Worm (Caenorhabditis elegans) whole organism, young adult: ENCODE measurements around the gene svh-5.

ENCODE experiments used
- B0261.1 ChIP-seq: sonication (generic microtip); optimal IDR thresholded peaks from 2 replicates; lab custom pipeline; 2016; ENCODE audit warnings: mild to moderate bottlenecking, missing genetic modification characterization, moderate library complexity, missing compliant biosample characterization
- C17E4.6 ChIP-seq: fragments of 200-800 bp; sonication (Bioruptor generic); IDR thresholded peaks from 2 replicates; pipeline ENCODE4 v1.3.6; 2022; ENCODE audit warnings: missing genetic modification reagents, missing genetic modification characterization, missing compliant biosample characterization
- F22D6.2 ChIP-seq: sonication (generic microtip); optimal IDR thresholded peaks from 2 replicates; lab custom pipeline; 2016; ENCODE audit warnings: mild to moderate bottlenecking, missing genetic modification characterization, missing compliant biosample characterization
- F52B5.7 ChIP-seq: sonication (generic microtip); optimal IDR thresholded peaks from 2 replicates; lab custom pipeline; 2016; ENCODE audit warnings: mild to moderate bottlenecking, missing genetic modification characterization, missing compliant biosample characterization
- F55B11.4 ChIP-seq: sonication (generic microtip); optimal IDR thresholded peaks from 2 replicates; lab custom pipeline; 2016; ENCODE audit warnings: missing compliant biosample characterization, missing genetic modification characterization, borderline replicate concordance; ENCODE audit not compliant: insufficient read depth
- K12H6.12 ChIP-seq: fragments of 200-800 bp; sonication (Bioruptor generic); optimal IDR thresholded peaks from 2 replicates; lab custom pipeline; 2018; ENCODE audit warnings: mild to moderate bottlenecking, missing genetic modification characterization, missing compliant biosample characterization
- T26A5.8 ChIP-seq: sonication (generic microtip); optimal IDR thresholded peaks from 2 replicates; lab custom pipeline; 2016; ENCODE audit warnings: missing genetic modification characterization, missing compliant biosample characterization
- Y53F4B.3 ChIP-seq: fragments of 200-800 bp; sonication (Bioruptor generic); IDR thresholded peaks from 2 replicates; pipeline ENCODE4 v1.3.6; 2022; ENCODE audit warnings: missing genetic modification reagents, missing genetic modification characterization, missing compliant biosample characterization
- Y79H2A.3 ChIP-seq: fragments of 200-800 bp; sonication (Bioruptor generic); conservative IDR thresholded peaks from 2 replicates; pipeline ENCODE4 v1.3.6; 2022; ENCODE audit warnings: missing genetic modification reagents, missing genetic modification characterization, missing compliant biosample characterization
- Y95B8A.8 ChIP-seq: fragments of 200-800 bp; sonication (Bioruptor generic); IDR thresholded peaks from 2 replicates; pipeline ENCODE4 v1.3.6; 2022; ENCODE audit warnings: missing genetic modification reagents, missing genetic modification characterization, missing compliant biosample characterization
- ZK185.1 ChIP-seq: sonication (generic microtip); optimal IDR thresholded peaks from 2 replicates; lab custom pipeline; 2016; ENCODE audit warnings: mild to moderate bottlenecking, missing genetic modification characterization, missing compliant biosample characterization; ENCODE audit not compliant: poor library complexity, severe bottlenecking
- aptf-2 ChIP-seq: fragments of 200-800 bp; sonication (Bioruptor generic); conservative IDR thresholded peaks from 2 replicates; pipeline ENCODE4 v1.3.6; 2022; ENCODE audit warnings: missing genetic modification reagents, missing genetic modification characterization, missing compliant biosample characterization
- attf-5 ChIP-seq: fragments of 200-800 bp; sonication (Bioruptor generic); optimal IDR thresholded peaks from 2 replicates; lab custom pipeline; 2018; ENCODE audit warnings: mild to moderate bottlenecking, missing genetic modification characterization, missing compliant biosample characterization
- cebp-1 ChIP-seq, 2 experiments: fragments of 200-800 bp in 1 of 2; sonication (Bioruptor generic) in 1 of 2; sonication (generic microtip) in 1 of 2; IDR thresholded peaks in 1 of 2; optimal IDR thresholded peaks in 1 of 2; 2 replicates each; pipeline versions ENCODE4 v1.3.6 to Lab custom; 2017 to 2022; ENCODE audit warnings: missing compliant biosample characterization in 2 of 2, missing genetic modification characterization in 2 of 2, mild to moderate bottlenecking in 1 of 2, missing genetic modification reagents in 1 of 2, moderate library complexity in 1 of 2
- ceh-100 ChIP-seq: fragments of 200-800 bp; sonication (Bioruptor generic); IDR thresholded peaks from 2 replicates; pipeline ENCODE4 v1.3.6; 2022; ENCODE audit warnings: missing genetic modification reagents, missing genetic modification characterization, missing compliant biosample characterization
- ceh-58 ChIP-seq: fragments of 200-800 bp; sonication (Bioruptor generic); IDR thresholded peaks from 2 replicates; pipeline ENCODE4 v1.3.6; 2022; ENCODE audit warnings: missing genetic modification characterization, missing compliant biosample characterization
- die-1 ChIP-seq: sonication (generic microtip); optimal IDR thresholded peaks from 2 replicates; lab custom pipeline; 2016; ENCODE audit warnings: missing genotype, mild to moderate bottlenecking, missing genetic modification characterization, missing compliant biosample characterization
- egl-18 ChIP-seq: fragments of 200-800 bp; sonication (Bioruptor generic); IDR thresholded peaks from 2 replicates; pipeline ENCODE4 v1.3.6; 2022; ENCODE audit warnings: missing genetic modification reagents, missing genetic modification characterization, missing compliant biosample characterization
- fkh-3 ChIP-seq: sonication (generic microtip); optimal IDR thresholded peaks from 2 replicates; lab custom pipeline; 2016; ENCODE audit warnings: mild to moderate bottlenecking, missing genetic modification characterization, missing compliant biosample characterization
- hmg-1.2 ChIP-seq: fragments of 200-800 bp; sonication (Bioruptor generic); IDR thresholded peaks from 2 replicates; pipeline ENCODE4 v1.3.6; 2022; ENCODE audit warnings: missing genetic modification reagents, missing genetic modification characterization, missing compliant biosample characterization
- hmg-20 ChIP-seq: fragments of 200-800 bp; sonication (Bioruptor generic); IDR thresholded peaks from 2 replicates; pipeline ENCODE4 v1.3.6; 2022; ENCODE audit warnings: missing genetic modification reagents, missing genetic modification characterization, missing compliant biosample characterization
- lin-54 ChIP-seq: fragments of 200-800 bp; sonication (Bioruptor generic); optimal IDR thresholded peaks from 2 replicates; lab custom pipeline; 2018; ENCODE audit warnings: mild to moderate bottlenecking, missing genetic modification characterization, missing compliant biosample characterization
- madf-3 ChIP-seq: fragments of 200-800 bp; sonication (Bioruptor generic); IDR thresholded peaks from 2 replicates; pipeline ENCODE4 v1.3.6; 2022; ENCODE audit warnings: missing genetic modification reagents, missing genetic modification characterization, missing compliant biosample characterization
- madf-6 ChIP-seq: fragments of 200-800 bp; sonication (Bioruptor generic); IDR thresholded peaks from 2 replicates; pipeline ENCODE4 v1.3.6; 2022; ENCODE audit warnings: missing genetic modification reagents, missing genetic modification characterization, missing compliant biosample characterization
- nfya-2 ChIP-seq: fragments of 200-800 bp; sonication (Bioruptor generic); IDR thresholded peaks from 2 replicates; pipeline ENCODE4 v1.3.6; 2022; ENCODE audit warnings: missing genetic modification reagents, missing genetic modification characterization, missing compliant biosample characterization
- nhr-80 ChIP-seq: sonication (generic microtip); optimal IDR thresholded peaks from 2 replicates; lab custom pipeline; 2016; ENCODE audit warnings: missing genetic modification characterization, missing compliant biosample characterization
- pha-4 ChIP-seq: fragments of 150-350 bp; sonication (generic microtip); optimal IDR thresholded peaks from 2 replicates; lab custom pipeline; 2014; ENCODE audit warnings: missing biosample characterization, missing genetic modification reagents, missing genetic modification characterization
- rpc-1 ChIP-seq, 2 experiments: fragments of 150-350 bp in 1 of 2; sonication (generic microtip) in 1 of 2; optimal IDR thresholded peaks; 2 replicates each; lab custom pipeline; 2014 to 2018; ENCODE audit warnings: missing biosample characterization in 1 of 2, missing genetic modification characterization in 1 of 2, missing genetic modification reagents in 1 of 2, missing genotype in 1 of 2
- sdz-38 ChIP-seq: sonication (generic microtip); optimal IDR thresholded peaks from 2 replicates; lab custom pipeline; 2016; ENCODE audit warnings: missing genotype, missing genetic modification characterization, missing compliant biosample characterization
- snpc-1.1 ChIP-seq: sonication (generic microtip); optimal IDR thresholded peaks from 2 replicates; lab custom pipeline; 2017; ENCODE audit warnings: missing genetic modification characterization, mild to moderate bottlenecking, missing compliant biosample characterization, antibody characterized with exemption, moderate library complexity, missing genotype, missing genetic modification reagents; ENCODE audit not compliant: insufficient read depth
- snpc-4 ChIP-seq, 5 experiments: fragments of 150-350 bp in 1 of 5; sonication (generic microtip) in 4 of 5; optimal IDR thresholded peaks; 2 replicates each; lab custom pipeline; 2014 to 2018; ENCODE audit warnings: missing genetic modification characterization in 5 of 5, missing biosample characterization in 3 of 5, antibody characterized with exemption in 2 of 5, mild to moderate bottlenecking in 2 of 5, missing compliant biosample characterization in 2 of 5, missing genotype in 2 of 5, moderate library complexity in 2 of 5, missing genetic modification reagents in 1 of 5
- sptf-2 ChIP-seq: fragments of 200-800 bp; sonication (Bioruptor generic); optimal IDR thresholded peaks from 2 replicates; lab custom pipeline; 2018; ENCODE audit warnings: mild to moderate bottlenecking, missing genetic modification characterization, missing compliant biosample characterization
- tbp1 ChIP-seq: fragments of 200-800 bp; sonication (Bioruptor generic); optimal IDR thresholded peaks from 2 replicates; lab custom pipeline; 2018; ENCODE audit warnings: mild to moderate bottlenecking, missing genetic modification characterization, missing compliant biosample characterization
- tlf-1 ChIP-seq: fragments of 200-800 bp; sonication (Bioruptor generic); optimal IDR thresholded peaks from 2 replicates; lab custom pipeline; 2018; ENCODE audit warnings: mild to moderate bottlenecking, missing genetic modification characterization, missing compliant biosample characterization
- unc-130 ChIP-seq: sonication (generic microtip); optimal IDR thresholded peaks from 2 replicates; lab custom pipeline; 2016; ENCODE audit warnings: missing genetic modification reagents, missing genetic modification characterization, missing compliant biosample characterization
- xnd-1 ChIP-seq: sonication (generic microtip); optimal IDR thresholded peaks from 2 replicates; lab custom pipeline; 2016; ENCODE audit warnings: missing genotype, missing genetic modification reagents, missing genetic modification characterization, missing compliant biosample characterization
- zfh-2 ChIP-seq: fragments of 200-800 bp; sonication (Bioruptor generic); conservative IDR thresholded peaks from 2 replicates; pipeline ENCODE4 v1.3.6; 2022; ENCODE audit warnings: missing genetic modification reagents, missing genetic modification characterization, missing compliant biosample characterization
- zim-3 ChIP-seq: sonication (generic microtip); optimal IDR thresholded peaks from 2 replicates; lab custom pipeline; 2017; ENCODE audit warnings: mild to moderate bottlenecking, missing genetic modification characterization, moderate library complexity, missing compliant biosample characterization
- ztf-26 ChIP-seq: sonication (generic microtip); optimal IDR thresholded peaks from 2 replicates; lab custom pipeline; 2017; ENCODE audit warnings: missing genetic modification characterization, missing compliant biosample characterization
- ztf-3 ChIP-seq: fragments of 200-800 bp; sonication (Bioruptor generic); optimal IDR thresholded peaks from 2 replicates; lab custom pipeline; 2018; ENCODE audit warnings: mild to moderate bottlenecking, missing genetic modification characterization, missing compliant biosample characterization

svh-5 gene

ce11 chrX:15339807-15340596 is 37.6 kb downstream of the svh-5 start, which contains the start of gene Y15E3A.5 (continued):
- TF ChIP-seq tlf-1 (no peak), aptf-2 (GFP tag; lab: Robert Waterston, UW) (no peak), cebp-1 (GFP tag; IDR thresholded peaks at IDR 0.05; lab: Robert Waterston, UW) (peak; percentile 82), cebp-1 (tag; optimal IDR thresholded peaks at IDR 0.05; lab: Kevin White, UChicago) (peak; percentile 93), madf-6 (GFP tag; lab: Robert Waterston, UW) (no peak), tbp1 (GFP tag; lab: Kevin White, UChicago) (peak; percentile 26), sdz-38 (tag; lab: Kevin White, UChicago) (no peak), Y79H2A.3 (GFP tag; lab: Robert Waterston, UW) (no peak), C17E4.6 (no peak), zfh-2 (GFP tag; lab: Robert Waterston, UW) (no peak), die-1 (tag; lab: Kevin White, UChicago) (no peak), egl-18 (GFP tag; lab: Robert Waterston, UW) (no peak), pha-4 (tag; lab: Kevin White, UChicago) (no peak), Y53F4B.3 (no peak), attf-5 (GFP tag; lab: Kevin White, UChicago) (peak; percentile 3), lin-54 (GFP tag; lab: Kevin White, UChicago) (no peak), F55B11.4 (tag; lab: Kevin White, UChicago) (no peak), snpc-1.1 (tag; lab: Kevin White, UChicago) (no peak), hmg-20 (no peak), ceh-100 (GFP tag; lab: Robert Waterston, UW) (no peak), F22D6.2 (no peak), F52B5.7 (no peak), ceh-58 (GFP tag; lab: Robert Waterston, UW) (no peak), ztf-26 (no peak), B0261.1 (tag; lab: Kevin White, UChicago) (no peak), xnd-1 (tag; lab: Kevin White, UChicago) (no peak), ZK185.1 (tag; lab: Kevin White, UChicago) (no peak), rpc-1 (optimal IDR thresholded peaks at IDR 0.05; lab: Kevin White, UChicago) (no peak), rpc-1 (tag; optimal IDR thresholded peaks at IDR 0.05; lab: Kevin White, UChicago) (no peak), K12H6.12 (no peak), madf-3 (GFP tag; lab: Robert Waterston, UW) (no peak), nhr-80 (tag; lab: Kevin White, UChicago) (peak; percentile 83), Y95B8A.8 (GFP tag; lab: Robert Waterston, UW) (no peak), nfya-2 (GFP tag; lab: Robert Waterston, UW) (no peak), T26A5.8 (tag; lab: Kevin White, UChicago) (no peak), zim-3 (tag; lab: Kevin White, UChicago) (no peak), sptf-2 (GFP tag; lab: Kevin White, UChicago) (no peak), unc-130 (no peak), hmg-1.2 (GFP tag; lab: Robert Waterston, UW) (no peak), snpc-4 (GFP tag; optimal IDR thresholded peaks at IDR 0.05; lab: Kevin White, UChicago) (no peak), snpc-4 (tag; optimal IDR thresholded peaks at IDR 0.05; lab: Kevin White, UChicago) (peak in 1 of 4 experiments; percentile 24), ztf-3 (GFP tag; lab: Kevin White, UChicago) (no peak), fkh-3 (tag; lab: Kevin White, UChicago) (no peak)
